Worm (Caenorhabditis elegans) whole organism, late embryonic: ENCODE data around the gene lfi-1.

Source experiments
- C08G9.2 ChIP-seq: sonication (generic microtip); optimal IDR thresholded peaks from 2 replicates; lab custom pipeline; 2016; ENCODE audit warnings: mild to moderate bottlenecking, missing genetic modification characterization, moderate library complexity, missing compliant biosample characterization
- K09A11.1 ChIP-seq: sonication (generic microtip); optimal IDR thresholded peaks from 2 replicates; lab custom pipeline; 2017; ENCODE audit warnings: antibody characterized with exemption, mild to moderate bottlenecking, missing genetic modification characterization, missing compliant biosample characterization; ENCODE audit not compliant: insufficient read depth
- Y22D7AL.16 ChIP-seq: sonication (generic microtip); optimal IDR thresholded peaks from 2 replicates; lab custom pipeline; 2016; ENCODE audit warnings: missing genetic modification characterization, missing compliant biosample characterization
- ceh-18 ChIP-seq: sonication (generic microtip); optimal IDR thresholded peaks from 2 replicates; lab custom pipeline; 2016; ENCODE audit warnings: missing genetic modification characterization, missing compliant biosample characterization
- ceh-19 ChIP-seq: fragments of 200-800 bp; sonication (Bioruptor generic); optimal IDR thresholded peaks from 2 replicates; lab custom pipeline; 2018; ENCODE audit warnings: mild to moderate bottlenecking, missing genetic modification characterization, missing compliant biosample characterization
- ceh-2 ChIP-seq: sonication (generic microtip); optimal IDR thresholded peaks from 2 replicates; lab custom pipeline; 2016; ENCODE audit warnings: missing genotype, missing genetic modification characterization, missing compliant biosample characterization
- ceh-30 ChIP-seq: fragments of 150-350 bp; optimal IDR thresholded peaks from 2 replicates; lab custom pipeline; 2014; ENCODE audit warnings: missing biosample characterization, missing genetic modification characterization
- ceh-34 ChIP-seq: sonication (generic microtip); optimal IDR thresholded peaks from 2 replicates; lab custom pipeline; 2016; ENCODE audit warnings: mild to moderate bottlenecking, missing genetic modification characterization, missing compliant biosample characterization
- ceh-48 ChIP-seq: sonication (generic microtip); optimal IDR thresholded peaks from 2 replicates; lab custom pipeline; 2016; ENCODE audit warnings: missing genetic modification characterization, inconsistent platforms, missing compliant biosample characterization
- che-1 ChIP-seq: sonication (generic microtip); optimal IDR thresholded peaks from 2 replicates; lab custom pipeline; 2016; ENCODE audit warnings: mild to moderate bottlenecking, missing genetic modification characterization, missing compliant biosample characterization
- elt-2 ChIP-seq: sonication (generic microtip); optimal IDR thresholded peaks from 2 replicates; lab custom pipeline; 2016; ENCODE audit warnings: missing genetic modification reagents, missing genetic modification characterization, missing compliant biosample characterization
- elt-4 ChIP-seq: sonication (generic microtip); optimal IDR thresholded peaks from 2 replicates; lab custom pipeline; 2016; ENCODE audit warnings: missing genetic modification characterization, missing compliant biosample characterization
- eyg-1 ChIP-seq: sonication (generic microtip); optimal IDR thresholded peaks from 2 replicates; lab custom pipeline; 2016; ENCODE audit warnings: missing genotype, missing genetic modification characterization, missing compliant biosample characterization
- fax-1 ChIP-seq: sonication (generic microtip); optimal IDR thresholded peaks from 2 replicates; lab custom pipeline; 2016; ENCODE audit warnings: missing genotype, missing genetic modification characterization, missing compliant biosample characterization
- fkh-10 ChIP-seq: fragments of 150-350 bp; optimal IDR thresholded peaks from 2 replicates; lab custom pipeline; 2014; ENCODE audit warnings: missing biosample characterization, missing genetic modification reagents, missing genetic modification characterization
- fkh-6 ChIP-seq: sonication (generic microtip); optimal IDR thresholded peaks from 2 replicates; lab custom pipeline; 2016; ENCODE audit warnings: missing genetic modification characterization, missing compliant biosample characterization
- gmeb-2 ChIP-seq: sonication (generic microtip); optimal IDR thresholded peaks from 2 replicates; lab custom pipeline; 2016; ENCODE audit warnings: missing genetic modification characterization, inconsistent platforms, missing compliant biosample characterization
- hlh-15 ChIP-seq: sonication (generic microtip); optimal IDR thresholded peaks from 2 replicates; lab custom pipeline; 2016; ENCODE audit warnings: missing genetic modification characterization, missing compliant biosample characterization
- hlh-6 ChIP-seq: sonication (generic microtip); optimal IDR thresholded peaks from 2 replicates; lab custom pipeline; 2016; ENCODE audit warnings: missing genotype, missing genetic modification characterization, missing compliant biosample characterization
- hlh-8 ChIP-seq: sonication (generic microtip); optimal IDR thresholded peaks from 2 replicates; lab custom pipeline; 2016; ENCODE audit warnings: missing genotype, missing genetic modification characterization, missing compliant biosample characterization
- lim-6 ChIP-seq: sonication (generic microtip); optimal IDR thresholded peaks from 2 replicates; lab custom pipeline; 2016; ENCODE audit warnings: missing genetic modification characterization, missing compliant biosample characterization
- lin-11 ChIP-seq: fragments of 200-800 bp; sonication (Bioruptor generic); optimal IDR thresholded peaks from 2 replicates; lab custom pipeline; 2018; ENCODE audit warnings: mild to moderate bottlenecking, missing genetic modification characterization, missing compliant biosample characterization
- madf-2 ChIP-seq: sonication (generic microtip); optimal IDR thresholded peaks from 2 replicates; lab custom pipeline; 2017; ENCODE audit warnings: missing genetic modification characterization, missing compliant biosample characterization
- mec-3 ChIP-seq: sonication (generic microtip); optimal IDR thresholded peaks from 2 replicates; lab custom pipeline; 2016; ENCODE audit warnings: borderline replicate concordance, missing genetic modification characterization, missing compliant biosample characterization
- nfya-1 ChIP-seq: sonication (generic microtip); optimal IDR thresholded peaks from 2 replicates; lab custom pipeline; 2017; ENCODE audit warnings: missing genetic modification characterization, mild to moderate bottlenecking, missing compliant biosample characterization, antibody characterized with exemption, moderate library complexity
- nhr-11 ChIP-seq: fragments of 150-350 bp; optimal IDR thresholded peaks from 2 replicates; lab custom pipeline; 2014; ENCODE audit warnings: missing biosample characterization, missing genetic modification characterization
- nhr-232 ChIP-seq: sonication (generic microtip); optimal IDR thresholded peaks from 2 replicates; lab custom pipeline; 2016; ENCODE audit warnings: missing genetic modification characterization, missing compliant biosample characterization
- npax-4 ChIP-seq: sonication (generic microtip); optimal IDR thresholded peaks from 2 replicates; lab custom pipeline; 2016; ENCODE audit warnings: missing genetic modification characterization, missing compliant biosample characterization
- odd-2 ChIP-seq: sonication (generic microtip); optimal IDR thresholded peaks from 2 replicates; lab custom pipeline; 2017; ENCODE audit warnings: antibody characterized with exemption, mild to moderate bottlenecking, missing genetic modification characterization, missing compliant biosample characterization
- pag-3 ChIP-seq: sonication (generic microtip); optimal IDR thresholded peaks from 2 replicates; lab custom pipeline; 2016; ENCODE audit warnings: missing compliant biosample characterization, missing genetic modification characterization, borderline replicate concordance
- pat-9 ChIP-seq: fragments of 200-800 bp; sonication (Bioruptor generic); optimal IDR thresholded peaks from 2 replicates; lab custom pipeline; 2018; ENCODE audit warnings: mild to moderate bottlenecking, missing genetic modification characterization, moderate library complexity, missing compliant biosample characterization
- pha-2 ChIP-seq: sonication (generic microtip); optimal IDR thresholded peaks from 2 replicates; lab custom pipeline; 2017; ENCODE audit warnings: mild to moderate bottlenecking, missing genetic modification characterization, missing compliant biosample characterization
- pha-4 ChIP-seq: fragments of 150-350 bp; optimal IDR thresholded peaks from 2 replicates; lab custom pipeline; 2018; ENCODE audit warnings: missing biosample characterization, missing genetic modification reagents, missing genetic modification characterization
- ref-2 ChIP-seq: sonication (generic microtip); optimal IDR thresholded peaks from 2 replicates; lab custom pipeline; 2016; ENCODE audit warnings: missing genetic modification characterization, missing compliant biosample characterization
- sdc-2 ChIP-seq: sonication (generic microtip); optimal IDR thresholded peaks from 2 replicates; lab custom pipeline; 2016; ENCODE audit warnings: missing genotype, missing genetic modification characterization, missing compliant biosample characterization
- sox-2 ChIP-seq: fragments of 200-800 bp; sonication (Bioruptor generic); IDR thresholded peaks from 2 replicates; pipeline ENCODE4 v1.3.6; 2022; ENCODE audit warnings: missing genetic modification reagents, missing genetic modification characterization, missing compliant biosample characterization
- sox-4 ChIP-seq: sonication (generic microtip); optimal IDR thresholded peaks from 2 replicates; lab custom pipeline; 2017; ENCODE audit warnings: mild to moderate bottlenecking, missing genetic modification characterization, inconsistent platforms, missing compliant biosample characterization
- syd-9 ChIP-seq: sonication (generic microtip); optimal IDR thresholded peaks from 2 replicates; lab custom pipeline; 2016; ENCODE audit warnings: mild to moderate bottlenecking, missing genetic modification characterization, moderate library complexity, missing compliant biosample characterization
- tbx-2 ChIP-seq: sonication (generic microtip); optimal IDR thresholded peaks from 2 replicates; lab custom pipeline; 2016; ENCODE audit warnings: missing genetic modification characterization, missing compliant biosample characterization
- tbx-7 ChIP-seq: sonication (generic microtip); optimal IDR thresholded peaks from 2 replicates; lab custom pipeline; 2016; ENCODE audit warnings: missing genotype, missing genetic modification characterization, missing compliant biosample characterization
- unc-3 ChIP-seq, 2 experiments: fragments of 200-800 bp in 1 of 2; sonication (Bioruptor generic) in 1 of 2; sonication (generic microtip) in 1 of 2; conservative IDR thresholded peaks in 1 of 2; optimal IDR thresholded peaks in 1 of 2; 2 replicates each; pipeline versions ENCODE4 v1.3.6 to Lab custom; 2016 to 2022; ENCODE audit warnings: missing compliant biosample characterization in 2 of 2, missing genetic modification characterization in 2 of 2, missing genetic modification reagents in 1 of 2
- unc-42 ChIP-seq: sonication (generic microtip); optimal IDR thresholded peaks from 2 replicates; lab custom pipeline; 2016; ENCODE audit warnings: missing genotype, missing genetic modification characterization, missing compliant biosample characterization
- unc-55 ChIP-seq: sonication (generic microtip); optimal IDR thresholded peaks from 2 replicates; lab custom pipeline; 2017; ENCODE audit warnings: missing biosample characterization, missing genetic modification reagents, missing genetic modification characterization
- ztf-16 ChIP-seq: sonication (generic microtip); optimal IDR thresholded peaks from 2 replicates; lab custom pipeline; 2017; ENCODE audit warnings: missing genetic modification characterization, missing compliant biosample characterization

The lfi-1 gene

DNA sequence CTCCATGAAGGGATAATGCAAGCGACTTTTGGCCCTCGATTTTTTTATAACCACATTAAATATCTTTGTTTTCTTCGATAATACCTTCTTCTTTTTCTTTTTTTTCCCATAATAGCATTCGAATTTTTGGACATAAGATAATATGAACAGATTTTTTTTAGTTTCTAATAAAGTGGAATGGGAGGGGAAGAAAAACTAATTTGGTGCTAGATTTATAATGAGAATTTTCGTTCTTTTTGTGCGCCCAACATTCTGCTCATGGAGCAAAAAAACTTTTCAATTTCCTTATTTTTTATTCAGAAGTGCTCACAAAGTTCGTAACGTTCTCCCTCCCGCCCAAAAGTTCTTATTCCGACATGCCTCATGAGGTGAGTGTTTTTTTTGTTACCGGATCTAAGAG is 39.1 kb downstream of the lfi-1 start, which contains the start of gene ZC449.8:
ZC449.8 (plus strand) TSS at position 301 of the 400 bp plus-strand sequence.
- TF ChIP-seq pag-3 (no peak), ceh-48 (no peak), ceh-34 (tag; lab: Kevin White, UChicago) (no peak)

DNA sequence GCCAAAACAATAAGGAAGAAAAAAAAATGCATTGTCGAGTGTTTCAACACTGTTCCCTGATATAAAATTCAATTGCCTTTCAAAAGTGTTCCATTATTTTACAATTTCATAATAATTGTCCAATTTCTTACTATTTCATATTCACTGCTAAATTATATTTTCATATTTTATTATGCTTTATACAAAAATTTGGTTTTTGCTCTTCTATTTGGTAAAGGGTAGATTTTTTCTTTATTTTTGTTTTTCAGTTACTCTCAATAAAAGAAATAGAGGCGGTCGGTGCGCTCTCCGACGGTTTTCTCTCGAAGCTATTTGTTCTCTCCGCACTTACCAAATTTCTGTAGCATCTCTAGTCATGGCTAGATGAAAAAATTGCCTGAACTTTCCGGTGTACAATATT is 41.0 kb downstream of the lfi-1 start, which contains the start of gene sek-3:
sek-3 (plus strand) TSS at position 301 of the 400 bp plus-strand sequence.
- no peak for TF ChIP-seq elt-2 (tag; lab: Kevin White, UChicago)
- no peak for TF ChIP-seq ztf-16
- TF ChIP-seq syd-9, result no peak
- no peak for TF ChIP-seq unc-42
- TF ChIP-seq eyg-1 (tag; lab: Kevin White, UChicago), result no peak
- no peak for TF ChIP-seq nhr-232 (tag; lab: Kevin White, UChicago)
- no peak for TF ChIP-seq elt-4 (tag; lab: Kevin White, UChicago)
- TF ChIP-seq odd-2 (tag; lab: Kevin White, UChicago), result no peak
- TF ChIP-seq fkh-10 (GFP tag; lab: Kevin White, UChicago), result no peak
- TF ChIP-seq fax-1, result no peak
- TF ChIP-seq hlh-8 (tag; lab: Kevin White, UChicago), result no peak
- no peak for TF ChIP-seq unc-3 (GFP tag; conservative IDR thresholded peaks at IDR 0.05; lab: Robert Waterston, UW)
- TF ChIP-seq unc-3 (tag; optimal IDR thresholded peaks at IDR 0.05; lab: Kevin White, UChicago), result no peak
- TF ChIP-seq, all 69 proteins: peak for 0

- TF ChIP-seq hlh-15 (no peak), npax-4 (no peak), madf-2 (tag; lab: Kevin White, UChicago) (no peak), nhr-11 (tag; lab: Kevin White, UChicago) (no peak), ceh-48 (peak; percentile 72), sox-2 (GFP tag; lab: Robert Waterston, UW) (no peak), ceh-30 (tag; lab: Kevin White, UChicago) (no peak), nfya-1 (peak; percentile 11)
These were observed 41.5 kb downstream of the lfi-1 start for ce11 chrX:5018062-5018653.

ce11 chrX:5020996-5021395 is 44.4 kb downstream of the lfi-1 start, which contains the start of gene ZC449.2:
TSS of gene ZC449.2 (plus strand) at chrX:5021285.
- TF ChIP-seq lim-6 (tag; lab: Kevin White, UChicago) (no peak), ceh-30 (tag; lab: Kevin White, UChicago) (no peak), npax-4 (no peak), pha-2 (tag; lab: Kevin White, UChicago) (no peak), mec-3 (tag; lab: Kevin White, UChicago) (no peak), syd-9 (no peak), che-1 (tag; lab: Kevin White, UChicago) (no peak), unc-55 (no peak), C08G9.2 (no peak), tbx-7 (tag; lab: Kevin White, UChicago) (no peak)

DNA sequence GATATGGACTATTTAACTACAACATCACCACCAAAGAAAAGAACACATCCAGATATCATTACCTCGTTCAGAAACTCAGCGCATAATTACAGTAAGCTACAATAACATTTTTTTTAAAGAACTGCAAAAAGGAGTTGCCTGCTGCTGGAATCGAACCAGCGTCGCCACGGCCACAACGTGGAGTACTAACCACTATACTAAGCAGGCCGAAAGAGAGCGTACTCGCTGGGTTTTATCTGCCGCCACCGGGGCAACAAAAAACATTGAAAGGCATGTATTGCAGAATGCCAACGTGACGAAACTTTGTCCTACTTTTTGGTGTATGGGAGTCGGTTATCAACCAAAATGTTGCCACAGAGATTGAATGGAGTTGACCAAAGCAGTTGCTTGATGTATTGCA is 46.1 kb downstream of the lfi-1 start:
- peak; percentile 24 for TF ChIP-seq lin-11 (tag; lab: Kevin White, UChicago)
- TF ChIP-seq C08G9.2, result peak; percentile 4
- TF ChIP-seq pha-4 (tag; lab: Kevin White, UChicago), result no peak
- TF ChIP-seq ceh-19 (GFP tag; lab: Kevin White, UChicago), result peak; percentile 30
- no peak for TF ChIP-seq mec-3 (tag; lab: Kevin White, UChicago)
- TF ChIP-seq fax-1, result peak; percentile 6
- TF ChIP-seq K09A11.1, result no peak
- peak; percentile 36 for TF ChIP-seq ref-2 (tag; lab: Kevin White, UChicago)
- peak; percentile 13 for TF ChIP-seq ceh-2 (tag; lab: Kevin White, UChicago)
- peak; percentile 6 for TF ChIP-seq ceh-34 (tag; lab: Kevin White, UChicago)
- TF ChIP-seq ceh-18 (tag; lab: Kevin White, UChicago), result peak; percentile 52
- TF ChIP-seq ztf-16, result peak; percentile 21
- TF ChIP-seq elt-2 (tag; lab: Kevin White, UChicago), result peak; percentile 30
- TF ChIP-seq gmeb-2 (tag; lab: Kevin White, UChicago), result peak; percentile 27
- TF ChIP-seq sdc-2 (tag; lab: Kevin White, UChicago), result peak; percentile 55
- TF ChIP-seq sox-4 (tag; lab: Kevin White, UChicago), result peak; percentile 49
- TF ChIP-seq hlh-6 (tag; lab: Kevin White, UChicago), result peak; percentile 41
- peak; percentile 52 for TF ChIP-seq pha-2 (tag; lab: Kevin White, UChicago)
- peak; percentile 10 for TF ChIP-seq madf-2 (tag; lab: Kevin White, UChicago)
- peak; percentile 44 for TF ChIP-seq Y22D7AL.16 (tag; lab: Kevin White, UChicago)
- TF ChIP-seq fkh-6 (tag; lab: Kevin White, UChicago), result peak; percentile 4
- TF ChIP-seq tbx-2 (tag; lab: Kevin White, UChicago), result peak; percentile 45
- TF ChIP-seq pat-9 (tag; lab: Kevin White, UChicago), result no peak
